Worm (Caenorhabditis elegans) whole organism, L2 larva: ENCODE measurements around the gene Y46C8AM.1.

Source experiments
- R02D3.7 ChIP-seq: fragments of 150-350 bp; optimal IDR thresholded peaks from 2 replicates; lab custom pipeline; 2014; ENCODE audit warnings: missing biosample characterization, missing genetic modification characterization
- ZK546.5 ChIP-seq: sonication (generic microtip); optimal IDR thresholded peaks from 2 replicates; lab custom pipeline; 2017; ENCODE audit warnings: missing biosample characterization, missing genetic modification characterization
- ama-1 ChIP-seq: fragments of 150-350 bp; optimal IDR thresholded peaks from 2 replicates; lab custom pipeline; 2018; ENCODE audit warnings: inconsistent platforms
- ceh-82 ChIP-seq: fragments of 150-350 bp; optimal IDR thresholded peaks from 2 replicates; lab custom pipeline; 2014; ENCODE audit warnings: missing biosample characterization, missing genetic modification characterization
- dmd-4 ChIP-seq: sonication (generic microtip); optimal IDR thresholded peaks from 2 replicates; lab custom pipeline; 2017; ENCODE audit warnings: missing biosample characterization, missing genetic modification characterization
- elt-1 ChIP-seq: fragments of 150-350 bp; optimal IDR thresholded peaks from 2 replicates; lab custom pipeline; 2014; ENCODE audit warnings: missing biosample characterization, missing genetic modification characterization
- mdl-1 ChIP-seq, 2 experiments: fragments of 150-350 bp in 1 of 2; sonication (generic microtip) in 1 of 2; optimal IDR thresholded peaks; 2 replicates each; lab custom pipeline; 2017; ENCODE audit warnings: missing biosample characterization in 2 of 2, missing genetic modification characterization in 2 of 2
- nhr-12 ChIP-seq: fragments of 150-350 bp; optimal IDR thresholded peaks from 2 replicates; lab custom pipeline; 2014; ENCODE audit warnings: missing biosample characterization, missing genetic modification characterization
- nhr-25 ChIP-seq: fragments of 150-350 bp; sonication (generic microtip); optimal IDR thresholded peaks from 3 replicates; lab custom pipeline; 2014; ENCODE audit warnings: missing biosample characterization, missing genetic modification characterization
- sem-4 ChIP-seq: fragments of 150-350 bp; optimal IDR thresholded peaks from 2 replicates; lab custom pipeline; 2014; ENCODE audit warnings: missing biosample characterization, missing genetic modification reagents, missing genetic modification characterization
- skn-1 ChIP-seq: sonication (generic microtip); optimal IDR thresholded peaks from 2 replicates; lab custom pipeline; 2017; ENCODE audit warnings: missing biosample characterization, missing genetic modification characterization
- snpc-4 ChIP-seq: fragments of 150-350 bp; optimal IDR thresholded peaks from 2 replicates; lab custom pipeline; 2014; ENCODE audit warnings: missing biosample characterization, missing genetic modification characterization

- TF ChIP-seq sem-4 (tag; lab: Kevin White, UChicago) (no peak), nhr-25 (tag; lab: Kevin White, UChicago) (no peak), ceh-82 (no peak), R02D3.7 (tag; lab: Kevin White, UChicago) (no peak), elt-1 (no peak), ama-1 (lab: Kevin White, UChicago) (no peak), mdl-1 (tag; optimal IDR thresholded peaks at IDR 0.05; lab: Kevin White, UChicago) (no peak), dmd-4 (tag; lab: Kevin White, UChicago) (no peak), skn-1 (no peak), snpc-4 (tag; lab: Kevin White, UChicago) (no peak), ZK546.5 (no peak), nhr-12 (tag; lab: Kevin White, UChicago) (no peak)
These were observed 10.4 kb downstream of the Y46C8AM.1 start, which contains the start of gene clec-79 for ce11 chrIV:3973049-3973448.
